Fruit fly (Drosophila melanogaster) whole organism, wandering third instar larva: ENCODE data around the gene mwh.
A peak's percentile ranks its signal among the peaks of the same experiment; 100 is the strongest.

ENCODE experiments used
- Abd-B ChIP-seq: fragments of >200 bp; optimal IDR thresholded peaks from 2 replicates; lab custom pipeline; 2017; ENCODE audit warnings: missing biosample characterization, missing genetic modification characterization
- CG32264 ChIP-seq: fragments of 200-800 bp; sonication (Bioruptor generic); optimal IDR thresholded peaks from 2 replicates; lab custom pipeline; 2016; ENCODE audit warnings: missing biosample characterization, missing genetic modification characterization
- CG9705 ChIP-seq: fragments of 200-800 bp; sonication (Bioruptor generic); optimal IDR thresholded peaks from 2 replicates; lab custom pipeline; 2018; ENCODE audit warnings: missing biosample characterization, mild to moderate bottlenecking, missing genetic modification characterization
- CrebA ChIP-seq: fragments of 200-800 bp; sonication (Bioruptor generic); optimal IDR thresholded peaks from 2 replicates; lab custom pipeline; 2016; ENCODE audit warnings: missing biosample characterization, mild to moderate bottlenecking, missing genetic modification characterization, borderline replicate concordance
- Dfd ChIP-seq: fragments of >200 bp; optimal IDR thresholded peaks from 2 replicates; lab custom pipeline; 2017; ENCODE audit warnings: missing biosample characterization, missing genetic modification characterization
- Dif ChIP-seq: fragments of 200-275, 200-300 bp; sonication (Bioruptor generic); optimal IDR thresholded peaks from 2 replicates; lab custom pipeline; 2018; ENCODE audit warnings: missing biosample characterization, missing genetic modification characterization; ENCODE audit not compliant: partially characterized antibody
- GATAd ChIP-seq: sonication (Bioruptor generic); optimal IDR thresholded peaks from 2 replicates; lab custom pipeline; 2016; ENCODE audit warnings: missing biosample characterization, missing genetic modification characterization
- HLH106 ChIP-seq: fragments of 200-800 bp; optimal IDR thresholded peaks from 3 replicates; lab custom pipeline; 2019; ENCODE audit warnings: missing biosample characterization, mild to moderate bottlenecking, missing genetic modification characterization, moderate library complexity
- Hnf4 ChIP-seq: fragments of 200-800 bp; sonication (Bioruptor generic); optimal IDR thresholded peaks from 2 replicates; lab custom pipeline; 2016; ENCODE audit warnings: missing biosample characterization, mild to moderate bottlenecking, missing genetic modification characterization
- Hr78 ChIP-seq: fragments of >200 bp; optimal IDR thresholded peaks from 2 replicates; lab custom pipeline; 2017; ENCODE audit warnings: missing biosample characterization, missing genetic modification characterization
- Hr83 ChIP-seq: fragments of 200-300 bp; sonication (Bioruptor generic); optimal IDR thresholded peaks from 2 replicates; lab custom pipeline; 2016; ENCODE audit warnings: missing biosample characterization, mild to moderate bottlenecking, missing genetic modification characterization, moderate library complexity; ENCODE audit not compliant: poor library complexity, severe bottlenecking
- Jra ChIP-seq: sonication (Bioruptor generic); optimal IDR thresholded peaks from 2 replicates; lab custom pipeline; 2016; ENCODE audit warnings: missing biosample characterization, missing genetic modification characterization
- Mio ChIP-seq: sonication (Bioruptor generic); optimal IDR thresholded peaks from 2 replicates; lab custom pipeline; 2016; ENCODE audit warnings: missing biosample characterization, missing genetic modification characterization
- Myc ChIP-seq: fragments of >200 bp; optimal IDR thresholded peaks from 2 replicates; lab custom pipeline; 2017
- N ChIP-seq: fragments of >200 bp; optimal IDR thresholded peaks from 2 replicates; lab custom pipeline; 2018; ENCODE audit warnings: missing biosample characterization, missing external identifiers, missing genetic modification characterization
- OdsH ChIP-seq: fragments of 200-800 bp; sonication (Bioruptor generic); optimal IDR thresholded peaks from 2 replicates; lab custom pipeline; 2016; ENCODE audit warnings: missing biosample characterization, mild to moderate bottlenecking, missing genetic modification characterization
- Sp1 ChIP-seq: fragments of 200-800 bp; sonication (Bioruptor generic); optimal IDR thresholded peaks from 3 replicates; lab custom pipeline; 2019; ENCODE audit warnings: missing biosample characterization, mild to moderate bottlenecking, missing genetic modification characterization, moderate library complexity
- Vsx2 ChIP-seq: fragments of 200-300, 225-300 bp; sonication (Bioruptor generic); optimal IDR thresholded peaks from 2 replicates; lab custom pipeline; 2018; ENCODE audit warnings: missing biosample characterization, missing genetic modification characterization; ENCODE audit not compliant: partially characterized antibody
- br ChIP-seq: fragments of 200-800 bp; sonication (Bioruptor generic); optimal IDR thresholded peaks from 2 replicates; lab custom pipeline; 2016; ENCODE audit warnings: missing biosample characterization, missing genetic modification characterization
- brk ChIP-seq: fragments of 200-800 bp; sonication (Bioruptor generic); optimal IDR thresholded peaks from 2 replicates; lab custom pipeline; 2016; ENCODE audit warnings: missing biosample characterization, mild to moderate bottlenecking, missing genetic modification characterization
- dl ChIP-seq, 2 experiments: fragments of 175-275, 200-275 bp in 1 of 2; fragments of 200-275 bp in 1 of 2; sonication (Bioruptor generic); optimal IDR thresholded peaks; lab custom pipeline; 2018; ENCODE audit warnings: mild to moderate bottlenecking in 2 of 2, missing biosample characterization in 2 of 2, missing genetic modification characterization in 2 of 2, moderate library complexity in 2 of 2; ENCODE audit not compliant: partially characterized antibody in 2 of 2, insufficient read depth in 1 of 2
- dmrt93B ChIP-seq: fragments of 200-800 bp; sonication (Bioruptor generic); optimal IDR thresholded peaks from 2 replicates; lab custom pipeline; 2018; ENCODE audit warnings: missing biosample characterization, mild to moderate bottlenecking, missing genetic modification characterization
- ey ChIP-seq: fragments of 200-800 bp; sonication (Bioruptor generic); optimal IDR thresholded peaks from 2 replicates; lab custom pipeline; 2016; ENCODE audit warnings: missing biosample characterization, missing genetic modification characterization
- foxo ChIP-seq, 2 experiments: fragments of 200-800 bp; sonication (Bioruptor generic); optimal IDR thresholded peaks; 2 replicates in 1 of 2; 3 replicates in 1 of 2; lab custom pipeline; 2016 to 2017; ENCODE audit warnings: missing biosample characterization in 2 of 2, missing genetic modification characterization in 2 of 2
- fru ChIP-seq: fragments of 200-800 bp; sonication (Bioruptor generic); optimal IDR thresholded peaks from 3 replicates; lab custom pipeline; 2016; ENCODE audit warnings: missing biosample characterization, mild to moderate bottlenecking, missing genetic modification characterization
- h ChIP-seq: fragments of 200-800 bp; sonication (Bioruptor generic); optimal IDR thresholded peaks from 3 replicates; lab custom pipeline; 2016; ENCODE audit warnings: missing biosample characterization, mild to moderate bottlenecking, missing genetic modification characterization
- pan ChIP-seq: fragments of >200 bp; optimal IDR thresholded peaks from 2 replicates; lab custom pipeline; 2017
- psq ChIP-seq: fragments of 200-800 bp; sonication (Bioruptor generic); optimal IDR thresholded peaks from 3 replicates; lab custom pipeline; 2017; ENCODE audit warnings: missing biosample characterization, mild to moderate bottlenecking, missing genetic modification characterization, moderate library complexity
- rgr ChIP-seq: fragments of 200-800 bp; sonication (Bioruptor generic); optimal IDR thresholded peaks from 3 replicates; lab custom pipeline; 2016; ENCODE audit warnings: missing biosample characterization, mild to moderate bottlenecking, missing genetic modification characterization
- sv ChIP-seq: fragments of 200-800 bp; sonication (Bioruptor generic); optimal IDR thresholded peaks from 3 replicates; lab custom pipeline; 2016; ENCODE audit warnings: missing biosample characterization, missing genetic modification characterization
- tai ChIP-seq: sonication (Bioruptor generic); optimal IDR thresholded peaks from 2 replicates; lab custom pipeline; 2016; ENCODE audit warnings: missing biosample characterization, missing genetic modification characterization
- usp ChIP-seq: fragments of >200 bp; optimal IDR thresholded peaks from 2 replicates; lab custom pipeline; 2017; ENCODE audit warnings: missing biosample characterization, missing genetic modification characterization
- woc ChIP-seq: sonication (Bioruptor generic); optimal IDR thresholded peaks from 2 replicates; lab custom pipeline; 2016; ENCODE audit warnings: missing biosample characterization, mild to moderate bottlenecking, missing genetic modification characterization

mwh gene

dm6 chr3L:1200357-1201051 lies at the start of gene mwh:
Gene mwh, plus strand, starts transcription at chr3L:1200786.
- TF ChIP-seq HLH106 (tag; lab: Kevin White, UChicago), result no peak
- TF ChIP-seq pan (lab: Kevin White, UChicago), result no peak
- no peak for TF ChIP-seq Mio (GFP tag; lab: Kevin White, UChicago)
- TF ChIP-seq fru (GFP tag; lab: Kevin White, UChicago), result no peak
- TF ChIP-seq sv, result no peak
- no peak for TF ChIP-seq ey (GFP tag; lab: Kevin White, UChicago)
- no peak for TF ChIP-seq CG32264 (GFP tag; lab: Kevin White, UChicago)
- no peak for TF ChIP-seq br (GFP tag; lab: Kevin White, UChicago)
- no peak for TF ChIP-seq Dfd (GFP tag; lab: Kevin White, UChicago)
- no peak for TF ChIP-seq N (GFP tag; lab: Kevin White, UChicago)
- no peak for TF ChIP-seq dmrt93B (GFP tag; lab: Kevin White, UChicago)
- TF ChIP-seq Vsx2 (GFP tag; lab: Kevin White, UChicago), result no peak
- no peak for TF ChIP-seq Hr78 (GFP tag; lab: Kevin White, UChicago)
- no peak for TF ChIP-seq Hnf4
- no peak for TF ChIP-seq brk (GFP tag; lab: Kevin White, UChicago)
- TF ChIP-seq GATAd, result no peak
- no peak for TF ChIP-seq usp (GFP tag; lab: Kevin White, UChicago)
- no peak for TF ChIP-seq Myc (lab: Kevin White, UChicago)
- no peak for TF ChIP-seq OdsH (GFP tag; lab: Kevin White, UChicago)
- TF ChIP-seq, all 38 proteins: peak for 0

dm6 chr3L:1151691-1152090 lies 48.9 kb upstream of the mwh start:
- TF ChIP-seq dl (GFP tag; optimal IDR thresholded peaks at IDR 0.05; lab: Kevin White, UChicago; ENCODE audit: insufficient read depth in 1 of 2, partially characterized antibody in 2 of 2), result no peak
- TF ChIP-seq Jra, result no peak
- TF ChIP-seq sv, result peak; percentile 36
- TF ChIP-seq Hr83 (GFP tag; lab: Kevin White, UChicago), result no peak
- no peak for TF ChIP-seq Hnf4
- no peak for TF ChIP-seq Sp1 (GFP tag; lab: Kevin White, UChicago)
- TF ChIP-seq Abd-B (GFP tag; lab: Kevin White, UChicago), result no peak
- no peak for TF ChIP-seq HLH106 (tag; lab: Kevin White, UChicago)
- no peak for TF ChIP-seq CG9705 (GFP tag; lab: Kevin White, UChicago)
- no peak for TF ChIP-seq br (GFP tag; lab: Kevin White, UChicago)
- TF ChIP-seq rgr, result no peak
- no peak for TF ChIP-seq N (GFP tag; lab: Kevin White, UChicago)
- no peak for TF ChIP-seq fru (GFP tag; lab: Kevin White, UChicago)
- peak in 1 of 2 experiments; percentile 19 for TF ChIP-seq foxo (GFP tag; optimal IDR thresholded peaks at IDR 0.05; lab: Kevin White, UChicago)

- TF ChIP-seq h (GFP tag; lab: Kevin White, UChicago), result no peak
- TF ChIP-seq GATAd, result no peak
- TF ChIP-seq Dfd (GFP tag; lab: Kevin White, UChicago), result no peak
- TF ChIP-seq ey (GFP tag; lab: Kevin White, UChicago), result no peak
- TF ChIP-seq fru (GFP tag; lab: Kevin White, UChicago), result no peak
- TF ChIP-seq woc, result no peak
- TF ChIP-seq N (GFP tag; lab: Kevin White, UChicago), result no peak
- TF ChIP-seq CrebA (GFP tag; lab: Kevin White, UChicago), result no peak
- TF ChIP-seq rgr, result no peak
- no peak for TF ChIP-seq psq (GFP tag; lab: Kevin White, UChicago)
- no peak for TF ChIP-seq Vsx2 (GFP tag; lab: Kevin White, UChicago)
These were observed 47.8 kb upstream of the mwh start for dm6 chr3L:1152540-1153348.

- TF ChIP-seq Hnf4 (no peak), Myc (lab: Kevin White, UChicago) (no peak), fru (GFP tag; lab: Kevin White, UChicago) (no peak), CG32264 (GFP tag; lab: Kevin White, UChicago) (no peak), sv (no peak), foxo (GFP tag; optimal IDR thresholded peaks at IDR 0.05; lab: Kevin White, UChicago) (no peak), brk (GFP tag; lab: Kevin White, UChicago) (no peak), Hr83 (GFP tag; lab: Kevin White, UChicago) (no peak), Vsx2 (GFP tag; lab: Kevin White, UChicago) (no peak), OdsH (GFP tag; lab: Kevin White, UChicago) (no peak), Dif (GFP tag; lab: Kevin White, UChicago) (no peak), tai (GFP tag; lab: Kevin White, UChicago) (no peak)
These were observed 34.8 kb upstream of the mwh start for dm6 chr3L:1165808-1166207.
